Fruit fly (Drosophila melanogaster) whole organism, wandering third instar larva: ENCODE results near the gene CG7992.

ENCODE experiments used
- Abd-B ChIP-seq: fragments of >200 bp; optimal IDR thresholded peaks from 2 replicates; lab custom pipeline; 2017; ENCODE audit warnings: missing biosample characterization, missing genetic modification characterization
- CG9705 ChIP-seq: fragments of 200-800 bp; sonication (Bioruptor generic); optimal IDR thresholded peaks from 2 replicates; lab custom pipeline; 2018; ENCODE audit warnings: missing biosample characterization, mild to moderate bottlenecking, missing genetic modification characterization
- CrebA ChIP-seq: fragments of 200-800 bp; sonication (Bioruptor generic); optimal IDR thresholded peaks from 2 replicates; lab custom pipeline; 2016; ENCODE audit warnings: missing biosample characterization, mild to moderate bottlenecking, missing genetic modification characterization, borderline replicate concordance
- Dif ChIP-seq: fragments of 200-275, 200-300 bp; sonication (Bioruptor generic); optimal IDR thresholded peaks from 2 replicates; lab custom pipeline; 2018; ENCODE audit warnings: missing biosample characterization, missing genetic modification characterization; ENCODE audit not compliant: partially characterized antibody
- GATAd ChIP-seq: sonication (Bioruptor generic); optimal IDR thresholded peaks from 2 replicates; lab custom pipeline; 2016; ENCODE audit warnings: missing biosample characterization, missing genetic modification characterization
- Hnf4 ChIP-seq: fragments of 200-800 bp; sonication (Bioruptor generic); optimal IDR thresholded peaks from 2 replicates; lab custom pipeline; 2016; ENCODE audit warnings: missing biosample characterization, mild to moderate bottlenecking, missing genetic modification characterization
- Hr83 ChIP-seq: fragments of 200-300 bp; sonication (Bioruptor generic); optimal IDR thresholded peaks from 2 replicates; lab custom pipeline; 2016; ENCODE audit warnings: missing biosample characterization, mild to moderate bottlenecking, missing genetic modification characterization, moderate library complexity; ENCODE audit not compliant: poor library complexity, severe bottlenecking
- Jra ChIP-seq: sonication (Bioruptor generic); optimal IDR thresholded peaks from 2 replicates; lab custom pipeline; 2016; ENCODE audit warnings: missing biosample characterization, missing genetic modification characterization
- Myc ChIP-seq: fragments of >200 bp; optimal IDR thresholded peaks from 2 replicates; lab custom pipeline; 2017
- N ChIP-seq: fragments of >200 bp; optimal IDR thresholded peaks from 2 replicates; lab custom pipeline; 2018; ENCODE audit warnings: missing biosample characterization, missing external identifiers, missing genetic modification characterization
- OdsH ChIP-seq: fragments of 200-800 bp; sonication (Bioruptor generic); optimal IDR thresholded peaks from 2 replicates; lab custom pipeline; 2016; ENCODE audit warnings: missing biosample characterization, mild to moderate bottlenecking, missing genetic modification characterization
- Rel ChIP-seq, 2 experiments: fragments of 200-800 bp; sonication (Bioruptor generic) in 1 of 2; optimal IDR thresholded peaks; 2 replicates in 1 of 2; 3 replicates in 1 of 2; lab custom pipeline; 2016 to 2019; ENCODE audit warnings: mild to moderate bottlenecking in 2 of 2, missing biosample characterization in 2 of 2, missing genetic modification characterization in 2 of 2, moderate library complexity in 1 of 2
- Sp1 ChIP-seq: fragments of 200-800 bp; sonication (Bioruptor generic); optimal IDR thresholded peaks from 3 replicates; lab custom pipeline; 2019; ENCODE audit warnings: missing biosample characterization, mild to moderate bottlenecking, missing genetic modification characterization, moderate library complexity
- Vsx2 ChIP-seq: fragments of 200-300, 225-300 bp; sonication (Bioruptor generic); optimal IDR thresholded peaks from 2 replicates; lab custom pipeline; 2018; ENCODE audit warnings: missing biosample characterization, missing genetic modification characterization; ENCODE audit not compliant: partially characterized antibody
- brk ChIP-seq: fragments of 200-800 bp; sonication (Bioruptor generic); optimal IDR thresholded peaks from 2 replicates; lab custom pipeline; 2016; ENCODE audit warnings: missing biosample characterization, mild to moderate bottlenecking, missing genetic modification characterization
- dmrt93B ChIP-seq: fragments of 200-800 bp; sonication (Bioruptor generic); optimal IDR thresholded peaks from 2 replicates; lab custom pipeline; 2018; ENCODE audit warnings: missing biosample characterization, mild to moderate bottlenecking, missing genetic modification characterization
- dsf ChIP-seq: sonication (Bioruptor generic); optimal IDR thresholded peaks from 2 replicates; lab custom pipeline; 2016; ENCODE audit warnings: missing biosample characterization, missing genetic modification characterization, borderline replicate concordance
- ey ChIP-seq: fragments of 200-800 bp; sonication (Bioruptor generic); optimal IDR thresholded peaks from 2 replicates; lab custom pipeline; 2016; ENCODE audit warnings: missing biosample characterization, missing genetic modification characterization
- foxo ChIP-seq, 2 experiments: fragments of 200-800 bp; sonication (Bioruptor generic); optimal IDR thresholded peaks; 2 replicates in 1 of 2; 3 replicates in 1 of 2; lab custom pipeline; 2016 to 2017; ENCODE audit warnings: missing biosample characterization in 2 of 2, missing genetic modification characterization in 2 of 2
- jim ChIP-seq: fragments of 175-275, 200-325 bp; sonication (Bioruptor generic); optimal IDR thresholded peaks from 2 replicates; lab custom pipeline; 2016; ENCODE audit warnings: missing biosample characterization, mild to moderate bottlenecking, missing genetic modification characterization
- lola ChIP-seq: fragments of >200 bp; optimal IDR thresholded peaks from 2 replicates; lab custom pipeline; 2017; ENCODE audit warnings: missing biosample characterization, missing genetic modification characterization
- psq ChIP-seq: fragments of 200-800 bp; sonication (Bioruptor generic); optimal IDR thresholded peaks from 3 replicates; lab custom pipeline; 2017; ENCODE audit warnings: missing biosample characterization, mild to moderate bottlenecking, missing genetic modification characterization, moderate library complexity
- rgr ChIP-seq: fragments of 200-800 bp; sonication (Bioruptor generic); optimal IDR thresholded peaks from 3 replicates; lab custom pipeline; 2016; ENCODE audit warnings: missing biosample characterization, mild to moderate bottlenecking, missing genetic modification characterization
- sv ChIP-seq: fragments of 200-800 bp; sonication (Bioruptor generic); optimal IDR thresholded peaks from 3 replicates; lab custom pipeline; 2016; ENCODE audit warnings: missing biosample characterization, missing genetic modification characterization
- tai ChIP-seq: sonication (Bioruptor generic); optimal IDR thresholded peaks from 2 replicates; lab custom pipeline; 2016; ENCODE audit warnings: missing biosample characterization, missing genetic modification characterization
- usp ChIP-seq: fragments of >200 bp; optimal IDR thresholded peaks from 2 replicates; lab custom pipeline; 2017; ENCODE audit warnings: missing biosample characterization, missing genetic modification characterization

CG7992 gene

DNA sequence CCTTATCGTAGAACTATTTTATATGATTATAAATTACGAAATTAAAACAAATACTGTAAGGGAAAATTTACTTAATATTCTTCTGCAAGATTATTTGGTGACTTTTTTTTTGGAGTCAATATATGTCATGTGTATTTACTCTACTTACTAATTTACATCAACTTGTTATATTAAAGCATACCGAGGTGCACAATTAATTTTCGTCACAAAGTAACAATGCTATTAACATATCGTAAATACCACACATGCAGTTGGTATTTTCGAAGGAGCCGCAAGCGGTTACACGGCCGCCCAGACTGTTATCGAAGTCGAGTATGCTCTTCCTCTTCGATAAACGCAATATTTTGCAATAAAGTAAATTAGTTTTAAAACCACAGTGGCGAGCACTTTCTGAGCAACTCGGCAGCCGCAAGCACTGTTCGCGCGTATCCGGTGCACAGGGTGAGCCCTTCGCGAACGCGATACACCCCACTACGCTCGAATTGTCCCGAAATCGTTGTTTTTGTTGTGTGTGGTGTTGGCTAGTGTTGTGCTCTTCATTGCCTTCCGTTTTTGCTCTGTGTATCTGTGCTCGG is 14.6 kb upstream of the CG7992 start, which contains the start of gene Vav:
TSS of gene Vav (plus strand) at position 293 of the 575 bp plus-strand sequence.
- no peak for TF ChIP-seq psq (GFP tag; lab: Kevin White, UChicago)
- TF ChIP-seq Hr83 (GFP tag; lab: Kevin White, UChicago), result no peak
- no peak for TF ChIP-seq foxo (GFP tag; optimal IDR thresholded peaks at IDR 0.05; lab: Kevin White, UChicago)
- TF ChIP-seq OdsH (GFP tag; lab: Kevin White, UChicago), result no peak
- no peak for TF ChIP-seq dmrt93B
- no peak for TF ChIP-seq Rel (GFP tag; optimal IDR thresholded peaks at IDR 0.05; lab: Kevin White, UChicago)
- no peak for TF ChIP-seq Rel (tag; optimal IDR thresholded peaks at IDR 0.05; lab: Kevin White, UChicago)
- no peak for TF ChIP-seq jim (GFP tag; lab: Kevin White, UChicago)
- TF ChIP-seq Dif (GFP tag; lab: Kevin White, UChicago), result no peak
- no peak for TF ChIP-seq tai (GFP tag; lab: Kevin White, UChicago)
- TF ChIP-seq N (GFP tag; lab: Kevin White, UChicago), result no peak
- no peak for TF ChIP-seq usp (GFP tag; lab: Kevin White, UChicago)

DNA sequence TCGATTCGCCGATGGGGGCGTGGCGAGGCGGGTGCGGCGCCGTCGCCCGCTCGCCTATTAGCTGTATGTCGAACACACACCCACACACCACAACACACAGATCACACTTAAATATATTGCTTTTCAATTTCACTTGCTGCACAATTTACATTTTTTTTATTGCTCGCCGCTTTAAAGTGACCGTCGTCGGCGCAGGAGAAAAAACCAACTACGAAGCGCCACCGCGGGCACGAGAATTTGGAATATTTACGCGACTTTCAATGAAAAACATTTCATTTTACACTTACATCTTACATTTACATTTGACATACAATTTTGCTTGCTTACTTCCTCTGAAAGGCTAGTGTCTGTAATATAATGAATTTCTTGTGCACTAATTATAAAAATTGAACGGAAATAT is 14.0 kb upstream of the CG7992 start, which contains the start of gene rictor:
TSS of gene rictor (minus strand) at position 170 of the 400 bp plus-strand sequence.
- TF ChIP-seq jim (GFP tag; lab: Kevin White, UChicago), result no peak
- no peak for TF ChIP-seq Myc (lab: Kevin White, UChicago)
- no peak for TF ChIP-seq brk (GFP tag; lab: Kevin White, UChicago)
- no peak for TF ChIP-seq Jra (GFP tag; lab: Kevin White, UChicago)
- TF ChIP-seq Dif (GFP tag; lab: Kevin White, UChicago), result no peak
- TF ChIP-seq Rel (GFP tag; optimal IDR thresholded peaks at IDR 0.05; lab: Kevin White, UChicago), result no peak
- TF ChIP-seq Rel (tag; optimal IDR thresholded peaks at IDR 0.05; lab: Kevin White, UChicago), result no peak
- no peak for TF ChIP-seq GATAd (GFP tag; lab: Kevin White, UChicago)
- no peak for TF ChIP-seq psq (GFP tag; lab: Kevin White, UChicago)
- TF ChIP-seq dsf (GFP tag; lab: Kevin White, UChicago), result no peak
- no peak for TF ChIP-seq CrebA
- TF ChIP-seq Hr83 (GFP tag; lab: Kevin White, UChicago), result no peak
- no peak for TF ChIP-seq Sp1
- no peak for TF ChIP-seq Vsx2 (GFP tag; lab: Kevin White, UChicago)
- no peak for TF ChIP-seq ey (GFP tag; lab: Kevin White, UChicago)

DNA sequence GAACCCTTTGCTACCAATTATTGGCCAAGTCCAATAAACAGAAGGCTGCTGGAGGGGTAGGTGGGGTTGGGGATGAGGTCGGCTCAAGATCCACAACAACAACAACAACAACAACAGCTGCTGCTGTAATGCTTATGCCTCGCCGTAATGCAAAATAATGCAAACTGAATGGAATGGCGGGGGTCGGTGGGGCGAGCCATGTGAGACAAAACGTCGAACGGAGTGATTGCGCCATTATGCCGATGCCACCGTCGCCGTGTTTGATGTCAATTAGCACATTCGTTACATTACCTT is 13.6 kb upstream of the CG7992 start:
- TF ChIP-seq jim (GFP tag; lab: Kevin White, UChicago) (no peak), dsf (GFP tag; lab: Kevin White, UChicago) (no peak), lola (no peak), tai (GFP tag; lab: Kevin White, UChicago) (no peak), Abd-B (no peak), Jra (GFP tag; lab: Kevin White, UChicago) (no peak), usp (GFP tag; lab: Kevin White, UChicago) (no peak), Rel (GFP tag; optimal IDR thresholded peaks at IDR 0.05; lab: Kevin White, UChicago) (no peak), Rel (tag; optimal IDR thresholded peaks at IDR 0.05; lab: Kevin White, UChicago) (no peak), Myc (lab: Kevin White, UChicago) (no peak)

DNA sequence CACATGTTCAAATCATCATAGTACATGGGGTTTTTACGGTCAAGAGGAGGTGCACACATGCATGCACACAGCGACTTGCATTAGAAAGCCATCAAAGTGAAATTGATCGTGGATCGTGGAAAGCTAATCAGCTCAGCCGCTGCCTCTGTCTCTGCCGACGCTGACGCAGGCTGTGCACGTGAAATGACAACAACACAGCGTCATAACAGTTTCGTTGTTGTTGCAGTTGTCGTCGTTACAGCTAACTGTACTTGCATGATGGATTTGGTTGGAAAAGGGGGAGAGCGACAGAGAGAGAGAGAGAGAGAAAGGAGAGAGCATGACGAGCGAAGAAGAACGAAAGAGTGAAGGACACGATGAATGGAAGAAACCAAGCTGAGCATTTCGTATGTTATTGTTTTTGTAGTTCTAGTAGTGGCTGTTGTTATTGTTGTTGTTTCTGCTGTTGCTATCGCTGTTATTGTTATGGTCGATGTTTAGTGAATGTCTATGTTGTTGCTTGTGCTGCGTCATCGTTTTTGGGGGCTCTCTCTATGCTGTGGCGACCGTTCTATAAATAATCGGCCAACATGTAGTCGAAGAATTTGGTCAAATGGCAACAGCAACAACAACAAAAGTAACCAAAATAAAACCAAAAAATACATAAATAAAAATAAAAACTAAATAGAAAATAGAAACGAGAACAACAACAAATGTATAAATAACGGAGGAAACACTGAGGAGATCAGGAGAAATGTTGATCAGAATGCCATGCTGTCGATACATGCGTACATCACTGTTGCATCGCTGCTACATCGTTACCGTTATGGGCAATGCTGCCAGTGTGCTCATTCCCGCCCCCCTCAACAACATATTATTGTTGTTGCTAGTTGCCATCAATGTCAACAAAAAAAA is 13.0 kb upstream of the CG7992 start:
- no peak for TF ChIP-seq Rel (GFP tag; optimal IDR thresholded peaks at IDR 0.05; lab: Kevin White, UChicago)
- no peak for TF ChIP-seq Rel (tag; optimal IDR thresholded peaks at IDR 0.05; lab: Kevin White, UChicago)
- no peak for TF ChIP-seq Hr83 (GFP tag; lab: Kevin White, UChicago)
- TF ChIP-seq psq (GFP tag; lab: Kevin White, UChicago), result no peak
- no peak for TF ChIP-seq Myc (lab: Kevin White, UChicago)
- TF ChIP-seq CG9705 (GFP tag; lab: Kevin White, UChicago), result no peak
- no peak for TF ChIP-seq rgr
- TF ChIP-seq jim (GFP tag; lab: Kevin White, UChicago), result no peak
- TF ChIP-seq Vsx2 (GFP tag; lab: Kevin White, UChicago), result no peak
- TF ChIP-seq sv (GFP tag; lab: Kevin White, UChicago), result no peak
- no peak for TF ChIP-seq Hnf4 (GFP tag; lab: Kevin White, UChicago)
- no peak for TF ChIP-seq tai (GFP tag; lab: Kevin White, UChicago)
- TF ChIP-seq lola, result no peak
- TF ChIP-seq usp (GFP tag; lab: Kevin White, UChicago), result no peak
- no peak for TF ChIP-seq OdsH (GFP tag; lab: Kevin White, UChicago)
